Worm (Caenorhabditis elegans) whole organism, L1 larva: ENCODE data around the gene lbp-4.
A peak's percentile ranks its signal among the peaks of the same experiment; 100 is the strongest.

ENCODE experiments used
- C34B4.2 ChIP-seq: sonication (generic microtip); optimal IDR thresholded peaks from 2 replicates; lab custom pipeline; 2017; ENCODE audit warnings: mild to moderate bottlenecking, missing genetic modification characterization, missing compliant biosample characterization
- F16B12.6 ChIP-seq: fragments of 150-350 bp; optimal IDR thresholded peaks from 2 replicates; lab custom pipeline; 2014; ENCODE audit warnings: missing biosample characterization, missing genetic modification characterization
- Y116A8C.19 ChIP-seq: sonication (generic microtip); optimal IDR thresholded peaks from 2 replicates; lab custom pipeline; 2016; ENCODE audit warnings: missing compliant biosample characterization, missing genetic modification characterization, borderline replicate concordance
- ceh-82 ChIP-seq, 3 experiments: fragments of 150-350 bp in 1 of 3; sonication (generic microtip) in 2 of 3; optimal IDR thresholded peaks; 2 replicates each; lab custom pipeline; 2014 to 2017; ENCODE audit warnings: missing biosample characterization in 3 of 3, missing genetic modification characterization in 3 of 3
- dpl-1 ChIP-seq, 3 experiments: fragments of 150-350 bp in 2 of 3; sonication (generic microtip) in 1 of 3; optimal IDR thresholded peaks; 2 replicates each; lab custom pipeline; 2014 to 2017; ENCODE audit warnings: missing biosample characterization in 3 of 3, missing genetic modification characterization in 3 of 3, missing genetic modification reagents in 3 of 3
- dsc-1 ChIP-seq: sonication (generic microtip); optimal IDR thresholded peaks from 2 replicates; lab custom pipeline; 2016; ENCODE audit warnings: mild to moderate bottlenecking, missing genetic modification characterization, missing compliant biosample characterization
- efl-1 ChIP-seq, 4 experiments: fragments of 150-350 bp; optimal IDR thresholded peaks in 3 of 4; peaks in 1 of 4; 1 replicate in 1 of 4; 2 replicates in 3 of 4; lab custom pipeline; 2014; ENCODE audit warnings: missing biosample characterization in 2 of 4, missing genetic modification characterization in 2 of 4, missing genetic modification reagents in 2 of 4
- efl-3 ChIP-seq: fragments of 200-800 bp; sonication (Bioruptor generic); optimal IDR thresholded peaks from 2 replicates; lab custom pipeline; 2018; ENCODE audit warnings: mild to moderate bottlenecking, missing genetic modification characterization, missing compliant biosample characterization
- egl-13 ChIP-seq: sonication (generic microtip); optimal IDR thresholded peaks from 2 replicates; lab custom pipeline; 2016; ENCODE audit warnings: missing genotype, missing genetic modification reagents, missing genetic modification characterization, missing compliant biosample characterization
- fkh-4 ChIP-seq: sonication (generic microtip); optimal IDR thresholded peaks from 2 replicates; lab custom pipeline; 2016; ENCODE audit warnings: missing compliant biosample characterization, missing genetic modification characterization, borderline replicate concordance
- hlh-4 ChIP-seq: sonication (generic microtip); optimal IDR thresholded peaks from 2 replicates; lab custom pipeline; 2016; ENCODE audit warnings: mild to moderate bottlenecking, missing genetic modification characterization, missing compliant biosample characterization
- lin-13 ChIP-seq: fragments of 150-350 bp; optimal IDR thresholded peaks from 2 replicates; lab custom pipeline; 2014; ENCODE audit warnings: missing biosample characterization, missing genetic modification reagents, missing genetic modification characterization
- lin-14 ChIP-seq: fragments of 200-800 bp; sonication (Bioruptor generic); optimal IDR thresholded peaks from 2 replicates; lab custom pipeline; 2018; ENCODE audit warnings: mild to moderate bottlenecking, missing genetic modification characterization, moderate library complexity, missing compliant biosample characterization
- lin-35 ChIP-seq, 2 experiments: fragments of 150-350 bp; optimal IDR thresholded peaks; 2 replicates each; lab custom pipeline; 2014; ENCODE audit warnings: missing biosample characterization in 2 of 2, missing genetic modification characterization in 2 of 2, missing genetic modification reagents in 2 of 2
- lir-3 ChIP-seq: sonication (generic microtip); optimal IDR thresholded peaks from 2 replicates; lab custom pipeline; 2016; ENCODE audit warnings: mild to moderate bottlenecking, missing genetic modification characterization, moderate library complexity, missing compliant biosample characterization; ENCODE audit not compliant: poor library complexity
- mab-9 ChIP-seq: fragments of 200-800 bp; sonication (Bioruptor generic); IDR thresholded peaks from 2 replicates; pipeline ENCODE4 v1.3.6; 2022; ENCODE audit warnings: missing genetic modification reagents, missing genetic modification characterization, missing compliant biosample characterization
- mep-1 ChIP-seq: fragments of 150-350 bp; optimal IDR thresholded peaks from 2 replicates; lab custom pipeline; 2014; ENCODE audit warnings: missing biosample characterization, missing genetic modification characterization
- nhr-11 ChIP-seq: fragments of 150-350 bp; optimal IDR thresholded peaks from 2 replicates; lab custom pipeline; 2014; ENCODE audit warnings: missing biosample characterization, missing genetic modification characterization
- nhr-12 ChIP-seq: sonication (generic microtip); optimal IDR thresholded peaks from 2 replicates; lab custom pipeline; 2017; ENCODE audit warnings: missing biosample characterization, missing genetic modification characterization
- nhr-19 ChIP-seq: fragments of 200-800 bp; sonication (Bioruptor generic); conservative IDR thresholded peaks from 2 replicates; pipeline ENCODE4 v1.3.6; 2022; ENCODE audit warnings: missing genetic modification characterization, missing compliant biosample characterization
- nhr-20 ChIP-seq: sonication (generic microtip); optimal IDR thresholded peaks from 2 replicates; lab custom pipeline; 2016; ENCODE audit warnings: mild to moderate bottlenecking, missing genetic modification characterization, missing compliant biosample characterization
- nhr-47 ChIP-seq: sonication (generic microtip); optimal IDR thresholded peaks from 2 replicates; lab custom pipeline; 2016; ENCODE audit warnings: mild to moderate bottlenecking, missing genetic modification characterization, moderate library complexity, missing compliant biosample characterization
- nhr-71 ChIP-seq: sonication (generic microtip); optimal IDR thresholded peaks from 2 replicates; lab custom pipeline; 2016; ENCODE audit warnings: mild to moderate bottlenecking, missing genetic modification characterization, moderate library complexity, missing compliant biosample characterization
- nhr-76 ChIP-seq: sonication (generic microtip); optimal IDR thresholded peaks from 2 replicates; lab custom pipeline; 2017; ENCODE audit warnings: missing biosample characterization, missing genetic modification characterization
- nhr-84 ChIP-seq: sonication (generic microtip); optimal IDR thresholded peaks from 2 replicates; lab custom pipeline; 2017; ENCODE audit warnings: missing biosample characterization, missing genetic modification characterization
- nhr-85 ChIP-seq: sonication (generic microtip); peaks from one replicate; lab custom pipeline; 2016; ENCODE audit warnings: missing genetic modification characterization, inconsistent platforms, missing compliant biosample characterization
- pag-3 ChIP-seq: sonication (generic microtip); optimal IDR thresholded peaks from 2 replicates; lab custom pipeline; 2017; ENCODE audit warnings: missing genetic modification characterization, mild to moderate bottlenecking, missing compliant biosample characterization, antibody characterized with exemption, borderline replicate concordance; ENCODE audit not compliant: insufficient read depth
- pax-3 ChIP-seq: fragments of 200-800 bp; sonication (Bioruptor generic); optimal IDR thresholded peaks from 2 replicates; lab custom pipeline; 2018; ENCODE audit warnings: mild to moderate bottlenecking, missing genetic modification characterization, moderate library complexity, missing compliant biosample characterization
- pqm-1 ChIP-seq: sonication (generic microtip); optimal IDR thresholded peaks from 3 replicates; lab custom pipeline; 2017; ENCODE audit warnings: missing biosample characterization, missing genetic modification characterization
- rnt-1 ChIP-seq: sonication (generic microtip); optimal IDR thresholded peaks from 2 replicates; lab custom pipeline; 2016; ENCODE audit warnings: mild to moderate bottlenecking, missing genetic modification characterization, moderate library complexity, missing compliant biosample characterization
- skn-1 ChIP-seq: fragments of 150-350 bp; optimal IDR thresholded peaks from 2 replicates; lab custom pipeline; 2014; ENCODE audit warnings: missing biosample characterization, missing genetic modification characterization
- sox-4 ChIP-seq: sonication (generic microtip); optimal IDR thresholded peaks from 2 replicates; lab custom pipeline; 2016; ENCODE audit warnings: missing genetic modification characterization, missing compliant biosample characterization
- tbx-2 ChIP-seq: sonication (generic microtip); optimal IDR thresholded peaks from 2 replicates; lab custom pipeline; 2016; ENCODE audit warnings: missing genetic modification characterization, missing compliant biosample characterization
- unc-30 ChIP-seq: sonication (generic microtip); optimal IDR thresholded peaks from 2 replicates; lab custom pipeline; 2017; ENCODE audit warnings: missing biosample characterization, missing genetic modification characterization
- unc-86 ChIP-seq: sonication (generic microtip); optimal IDR thresholded peaks from 2 replicates; lab custom pipeline; 2016; ENCODE audit warnings: missing genetic modification characterization, missing compliant biosample characterization
- xbp-1 ChIP-seq: sonication (generic microtip); optimal IDR thresholded peaks from 2 replicates; lab custom pipeline; 2016; ENCODE audit warnings: missing genetic modification characterization, missing compliant biosample characterization
- zag-1 ChIP-seq: fragments of 150-350 bp; optimal IDR thresholded peaks from 2 replicates; lab custom pipeline; 2014; ENCODE audit warnings: missing biosample characterization, missing genetic modification characterization
- zip-4 ChIP-seq: fragments of 200-800 bp; sonication (Bioruptor generic); optimal IDR thresholded peaks from 2 replicates; lab custom pipeline; 2018; ENCODE audit warnings: mild to moderate bottlenecking, missing genetic modification characterization, moderate library complexity, missing compliant biosample characterization

The lbp-4 gene

DNA sequence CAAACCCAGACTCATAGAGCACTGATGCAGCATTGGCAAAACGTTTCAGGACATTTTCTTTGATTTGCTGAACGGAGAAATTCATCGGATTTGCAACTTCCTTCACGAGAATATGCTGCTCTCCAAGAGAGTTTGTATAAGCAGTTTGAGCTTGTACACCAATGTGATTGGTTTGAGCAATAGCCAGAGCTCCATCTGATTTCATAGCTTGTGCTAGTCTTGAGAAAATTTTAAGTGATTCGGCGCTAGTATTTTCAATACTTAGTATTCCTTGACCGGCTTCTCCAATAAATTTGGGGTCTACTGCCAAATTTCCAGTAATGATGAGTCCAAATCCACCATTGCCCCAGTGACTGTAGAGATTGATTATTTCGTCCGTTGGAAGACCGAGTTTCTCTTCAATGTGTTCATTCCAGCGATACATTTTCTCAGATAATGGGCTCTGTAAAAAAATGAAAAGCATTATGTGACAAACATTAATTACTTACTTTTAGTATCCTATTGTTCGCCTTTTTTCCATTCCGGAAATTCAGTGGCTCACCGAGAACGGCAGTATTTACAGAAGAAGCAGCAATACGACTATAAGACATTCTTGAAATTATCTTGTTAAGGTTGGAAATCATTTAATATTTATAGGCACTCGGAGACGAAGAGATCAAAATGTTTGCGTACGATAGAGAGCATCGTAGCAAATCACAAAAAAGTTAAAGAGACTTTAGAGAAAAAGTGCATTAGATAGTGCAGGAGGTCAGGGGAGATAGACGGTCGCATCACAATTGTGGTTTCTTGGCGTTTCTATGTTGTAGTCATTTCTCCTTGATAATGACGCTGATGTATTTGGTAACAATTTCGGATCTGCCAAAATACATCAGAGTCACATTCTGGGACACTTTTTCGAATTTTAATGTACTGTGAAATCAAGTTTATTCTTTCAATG, 10.8 kb upstream of the lbp-4 start, which contains the start of gene ZK742.3 (continued):
- TF ChIP-seq nhr-76 (no peak), nhr-20 (tag; lab: Kevin White, UChicago) (peak; percentile 22), nhr-84 (tag; lab: Kevin White, UChicago) (no peak), nhr-19 (GFP tag; lab: Robert Waterston, UW) (no peak), egl-13 (tag; lab: Kevin White, UChicago) (no peak), nhr-71 (peak; percentile 7), tbx-2 (tag; lab: Kevin White, UChicago) (no peak), Y116A8C.19 (tag; lab: Kevin White, UChicago) (no peak), lin-35 (GFP tag; optimal IDR thresholded peaks at IDR 0.05; lab: Kevin White, UChicago) (peak in 1 of 2 experiments; percentile 36), dsc-1 (no peak), pag-3 (tag; lab: Kevin White, UChicago) (no peak), fkh-4 (no peak), hlh-4 (tag; lab: Kevin White, UChicago) (no peak), efl-1 (optimal IDR thresholded peaks at IDR 0.05; lab: Kevin White, UChicago) (no peak), efl-1 (GFP tag; optimal IDR thresholded peaks at IDR 0.05 in 1 of 2; lab: Kevin White, UChicago) (peak in 1 of 2 experiments; percentile 78), pqm-1 (tag; lab: Kevin White, UChicago) (no peak)

DNA sequence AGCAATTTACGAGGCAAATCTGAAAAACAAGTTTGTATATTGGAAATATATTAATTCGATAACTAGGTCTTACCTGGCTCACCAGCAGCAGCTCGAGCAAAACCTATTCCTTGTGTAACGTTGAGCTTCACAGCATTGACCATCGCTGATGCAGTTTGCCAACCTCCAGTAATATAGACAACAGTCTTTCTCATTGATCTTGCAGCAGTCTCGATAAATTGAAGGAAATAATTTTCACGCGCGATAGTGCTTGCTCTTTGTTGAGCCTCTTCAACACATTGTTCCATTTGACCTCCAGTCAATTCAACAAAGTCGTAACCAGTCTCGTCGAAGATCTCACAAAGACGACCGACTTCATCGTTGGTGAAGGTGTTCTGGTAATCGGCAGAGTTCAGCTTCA, 9.8 kb upstream of the lbp-4 start:
- TF ChIP-seq mab-9 (GFP tag; lab: Robert Waterston, UW): no peak
- TF ChIP-seq sox-4 (tag; lab: Kevin White, UChicago): no peak
- no peak for TF ChIP-seq pag-3 (tag; lab: Kevin White, UChicago)
- no peak for TF ChIP-seq lir-3
- TF ChIP-seq dpl-1 (GFP tag; optimal IDR thresholded peaks at IDR 0.05; lab: Kevin White, UChicago): no peak
- TF ChIP-seq, all 84 proteins: peak for 0

DNA sequence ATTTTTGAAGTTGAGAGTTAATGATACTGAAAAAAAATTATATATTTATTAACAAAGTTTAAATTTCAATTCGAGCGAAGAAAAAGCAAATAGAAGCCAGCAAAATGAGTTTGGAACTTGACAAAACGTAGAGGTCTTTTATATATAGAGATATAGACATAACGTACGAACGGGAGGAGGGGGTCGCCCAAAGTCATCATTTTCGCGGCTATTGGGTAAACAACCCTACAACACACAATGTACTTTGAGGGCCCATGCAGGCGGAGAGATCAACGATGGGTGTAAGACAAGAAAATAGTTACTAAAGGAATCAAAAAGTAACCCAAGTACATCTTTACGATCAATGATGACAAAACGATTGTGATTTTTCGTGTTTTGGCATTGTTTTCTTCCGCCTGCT, 8.6 kb upstream of the lbp-4 start, which contains the start of gene ZK742.4:
Gene ZK742.4, minus strand, starts transcription at position 35 of the 400 bp plus-strand sequence.
- TF ChIP-seq pax-3 (tag; lab: Kevin White, UChicago) (no peak), skn-1 (peak; percentile 77), nhr-20 (tag; lab: Kevin White, UChicago) (peak; percentile 37), unc-30 (tag; lab: Kevin White, UChicago) (no peak), lin-14 (peak; percentile 29), xbp-1 (tag; lab: Kevin White, UChicago) (no peak)

DNA sequence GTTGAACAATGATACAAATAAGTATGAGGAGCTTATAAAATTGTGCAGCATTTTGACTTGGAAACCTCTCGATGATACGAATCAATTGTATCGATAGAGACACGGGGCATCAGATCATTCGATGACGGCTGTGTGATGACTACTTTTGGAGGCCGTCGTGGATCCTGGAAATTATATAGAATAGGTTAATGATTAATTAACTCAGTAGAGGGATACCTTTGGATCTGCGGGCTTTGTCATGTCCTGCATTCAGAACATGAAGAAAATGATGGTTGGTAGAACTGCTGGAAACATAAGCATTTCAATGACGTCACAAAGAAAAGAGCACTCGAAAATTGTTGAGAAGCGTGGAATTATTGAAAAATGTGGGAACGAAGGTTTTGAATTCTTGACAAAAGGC, 5.8 kb upstream of the lbp-4 start, which contains the start of gene ZK742.6:
Gene ZK742.6, minus strand, starts transcription at position 342 of the 400 bp plus-strand sequence.
- no peak for TF ChIP-seq F16B12.6
- no peak for TF ChIP-seq sox-4 (tag; lab: Kevin White, UChicago)
- no peak for TF ChIP-seq lin-13 (GFP tag; lab: Kevin White, UChicago)
- TF ChIP-seq nhr-19 (GFP tag; lab: Robert Waterston, UW): no peak
- TF ChIP-seq ceh-82 (tag; optimal IDR thresholded peaks at IDR 0.05; lab: Kevin White, UChicago): no peak
- TF ChIP-seq zip-4 (GFP tag; lab: Kevin White, UChicago): no peak
- no peak for TF ChIP-seq nhr-11 (tag; lab: Kevin White, UChicago)
- TF ChIP-seq nhr-20 (tag; lab: Kevin White, UChicago): no peak
- no peak for TF ChIP-seq nhr-12 (tag; lab: Kevin White, UChicago)
- no peak for TF ChIP-seq mep-1 (tag; lab: Kevin White, UChicago)
- no peak for TF ChIP-seq unc-86 (tag; lab: Kevin White, UChicago)
- TF ChIP-seq nhr-47 (tag; lab: Kevin White, UChicago): no peak
- no peak for TF ChIP-seq rnt-1 (tag; lab: Kevin White, UChicago)
- no peak for TF ChIP-seq hlh-4 (tag; lab: Kevin White, UChicago)
- no peak for TF ChIP-seq efl-3
- TF ChIP-seq nhr-85 (tag; lab: Kevin White, UChicago): no peak
- no peak for TF ChIP-seq C34B4.2
- no peak for TF ChIP-seq zag-1 (tag; lab: Kevin White, UChicago)
